Fruit fly (Drosophila melanogaster): ENCODE data around the gene Spn.

The Spn gene

dm6 chr3L:2490752-2491151 lies 63.3 kb downstream of the Spn start:
- TF ChIP-seq Myc (optimal IDR thresholded peaks at IDR 0.05): no peak
- no peak for TF ChIP-seq psq (optimal IDR thresholded peaks at IDR 0.05)
- no peak for TF ChIP-seq insv (optimal IDR thresholded peaks at IDR 0.05)
- no peak for TF ChIP-seq Sin3A (optimal IDR thresholded peaks at IDR 0.05)
- TF ChIP-seq ttk (optimal IDR thresholded peaks at IDR 0.05): no peak
- TF ChIP-seq h (optimal IDR thresholded peaks at IDR 0.05): no peak

- TF ChIP-seq ttk (optimal IDR thresholded peaks at IDR 0.05) (no peak), Myc (optimal IDR thresholded peaks at IDR 0.05) (no peak), Sin3A (optimal IDR thresholded peaks at IDR 0.05) (no peak), psq (optimal IDR thresholded peaks at IDR 0.05) (no peak), insv (optimal IDR thresholded peaks at IDR 0.05) (no peak), h (optimal IDR thresholded peaks at IDR 0.05) (no peak)
Measured at dm6 chr3L:2489855-2490254, 64.2 kb downstream of the Spn start.

- TF ChIP-seq Myc (optimal IDR thresholded peaks at IDR 0.05) (no peak), Sin3A (optimal IDR thresholded peaks at IDR 0.05) (no peak), insv (optimal IDR thresholded peaks at IDR 0.05) (no peak), ttk (optimal IDR thresholded peaks at IDR 0.05) (no peak), h (optimal IDR thresholded peaks at IDR 0.05) (no peak), psq (optimal IDR thresholded peaks at IDR 0.05) (no peak)
Measured at dm6 chr3L:2489438-2489837, 64.7 kb downstream of the Spn start.

dm6 chr3L:2488634-2489033 lies 65.5 kb downstream of the Spn start, which contains the start of gene CG1146:
Gene CG1146 (plus strand): TSS chr3L:2488804.
- TF ChIP-seq ttk (optimal IDR thresholded peaks at IDR 0.05): no peak
- no peak for TF ChIP-seq insv (optimal IDR thresholded peaks at IDR 0.05)
- TF ChIP-seq Myc (optimal IDR thresholded peaks at IDR 0.05): no peak
- no peak for TF ChIP-seq psq (optimal IDR thresholded peaks at IDR 0.05)
- TF ChIP-seq Sin3A (optimal IDR thresholded peaks at IDR 0.05): no peak
- TF ChIP-seq h (optimal IDR thresholded peaks at IDR 0.05): no peak

- TF ChIP-seq Myc (optimal IDR thresholded peaks at IDR 0.05) (no peak), insv (optimal IDR thresholded peaks at IDR 0.05) (no peak), ttk (optimal IDR thresholded peaks at IDR 0.05) (no peak), h (optimal IDR thresholded peaks at IDR 0.05) (no peak), psq (optimal IDR thresholded peaks at IDR 0.05) (no peak), Sin3A (optimal IDR thresholded peaks at IDR 0.05) (no peak)
Measured at dm6 chr3L:2487248-2487647, 66.8 kb downstream of the Spn start.

DNA sequence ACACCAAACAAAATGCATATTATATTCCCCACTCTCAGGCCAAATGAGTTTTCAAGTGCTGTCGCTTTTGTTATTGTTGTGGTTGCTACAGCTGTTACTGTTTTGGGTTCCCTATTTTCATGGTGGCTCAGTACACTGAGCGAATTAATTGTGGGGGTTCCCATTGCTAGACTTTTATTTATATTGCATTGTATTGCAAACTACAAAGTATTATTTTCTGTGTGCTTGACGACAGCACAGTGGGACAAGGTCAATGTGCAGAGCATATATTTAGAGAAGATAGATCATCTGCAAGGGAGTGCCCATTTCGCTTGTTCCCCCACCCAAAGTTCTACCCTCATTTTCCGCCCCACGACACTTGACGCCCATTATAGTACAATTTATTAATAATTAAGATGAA lies 67.6 kb downstream of the Spn start:
- TF ChIP-seq insv (optimal IDR thresholded peaks at IDR 0.05): no peak
- TF ChIP-seq Myc (optimal IDR thresholded peaks at IDR 0.05): no peak
- no peak for TF ChIP-seq Sin3A (optimal IDR thresholded peaks at IDR 0.05)
- TF ChIP-seq psq (optimal IDR thresholded peaks at IDR 0.05): no peak
- no peak for TF ChIP-seq ttk (optimal IDR thresholded peaks at IDR 0.05)
- TF ChIP-seq h (optimal IDR thresholded peaks at IDR 0.05): no peak

DNA sequence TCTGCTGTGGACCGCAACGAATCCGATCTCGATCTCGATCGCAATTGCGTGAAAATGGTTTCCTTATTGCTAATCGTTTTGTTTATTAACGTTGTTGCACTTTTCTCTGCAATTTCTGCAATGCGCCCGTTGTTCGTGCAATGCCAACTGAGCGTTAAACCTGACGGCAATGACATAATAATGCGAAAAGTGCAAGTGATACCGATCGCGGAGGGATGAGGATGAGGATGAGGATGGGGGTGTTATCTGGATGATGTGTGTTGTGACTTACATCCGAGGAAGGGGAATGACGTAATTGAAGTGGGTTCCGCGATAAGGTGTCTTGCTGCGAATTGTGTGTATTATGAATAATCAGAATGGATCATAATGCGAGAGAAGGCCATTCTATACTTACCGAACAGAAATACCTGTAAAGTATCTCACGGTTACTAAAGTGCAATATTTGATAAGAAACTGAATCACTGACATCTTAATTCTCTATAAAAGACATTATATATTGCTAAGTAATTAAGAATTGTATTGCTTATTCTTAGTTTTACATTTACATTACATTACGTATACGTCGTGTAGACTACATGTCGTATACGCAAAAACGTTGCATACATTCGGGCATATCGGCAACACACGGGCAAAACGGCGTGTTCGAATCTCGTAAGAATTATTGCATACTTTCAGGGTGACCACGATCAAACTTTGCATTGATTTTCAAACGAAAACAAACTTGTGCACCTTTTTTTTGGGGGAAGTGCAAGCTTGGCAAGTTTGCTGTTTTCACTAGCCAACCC lies 68.6 kb downstream of the Spn start:
- TF ChIP-seq insv (optimal IDR thresholded peaks at IDR 0.05): no peak
- no peak for TF ChIP-seq Myc (optimal IDR thresholded peaks at IDR 0.05)
- no peak for TF ChIP-seq psq (optimal IDR thresholded peaks at IDR 0.05)
- no peak for TF ChIP-seq ttk (optimal IDR thresholded peaks at IDR 0.05)
- no peak for TF ChIP-seq h (optimal IDR thresholded peaks at IDR 0.05)
- no peak for TF ChIP-seq Sin3A (optimal IDR thresholded peaks at IDR 0.05)

dm6 chr3L:2482941-2483541 lies 71.1 kb downstream of the Spn start:
- no peak for TF ChIP-seq ttk (optimal IDR thresholded peaks at IDR 0.05)
- TF ChIP-seq Myc (optimal IDR thresholded peaks at IDR 0.05): no peak
- TF ChIP-seq insv (optimal IDR thresholded peaks at IDR 0.05): no peak
- TF ChIP-seq h (optimal IDR thresholded peaks at IDR 0.05): no peak
- TF ChIP-seq Sin3A (optimal IDR thresholded peaks at IDR 0.05): no peak
- TF ChIP-seq psq (optimal IDR thresholded peaks at IDR 0.05): no peak

DNA sequence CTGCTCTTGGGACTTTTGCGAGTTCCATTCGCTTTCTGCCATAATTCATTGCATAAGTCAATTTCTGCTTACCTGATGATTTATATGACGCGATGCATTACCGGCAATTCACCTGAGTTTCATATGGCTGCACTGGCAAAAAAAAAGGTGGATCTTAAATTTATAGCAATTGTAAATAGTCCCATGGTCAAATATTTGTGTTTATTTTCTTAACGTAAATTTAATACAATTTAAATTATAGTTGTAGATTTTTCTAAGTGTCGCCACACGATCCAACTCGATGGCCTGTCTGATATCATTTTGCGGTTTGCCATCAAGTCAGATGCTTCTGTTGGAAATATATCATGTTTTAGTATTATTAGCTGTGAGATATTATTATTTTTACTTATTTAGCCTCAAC lies 72.6 kb downstream of the Spn start:
- TF ChIP-seq insv (optimal IDR thresholded peaks at IDR 0.05) (no peak), Myc (optimal IDR thresholded peaks at IDR 0.05) (no peak), ttk (optimal IDR thresholded peaks at IDR 0.05) (no peak), psq (optimal IDR thresholded peaks at IDR 0.05) (no peak), h (optimal IDR thresholded peaks at IDR 0.05) (no peak), Sin3A (optimal IDR thresholded peaks at IDR 0.05) (no peak)

- TF ChIP-seq Myc (optimal IDR thresholded peaks at IDR 0.05): no peak
- no peak for TF ChIP-seq Sin3A (optimal IDR thresholded peaks at IDR 0.05)
- TF ChIP-seq h (optimal IDR thresholded peaks at IDR 0.05): no peak
- TF ChIP-seq psq (optimal IDR thresholded peaks at IDR 0.05): no peak
- no peak for TF ChIP-seq insv (optimal IDR thresholded peaks at IDR 0.05)
- TF ChIP-seq ttk (optimal IDR thresholded peaks at IDR 0.05): no peak
Measured at dm6 chr3L:2480470-2480869, 73.6 kb downstream of the Spn start.

- TF ChIP-seq Sin3A (optimal IDR thresholded peaks at IDR 0.05) (no peak), psq (optimal IDR thresholded peaks at IDR 0.05) (no peak), Myc (optimal IDR thresholded peaks at IDR 0.05) (no peak), ttk (optimal IDR thresholded peaks at IDR 0.05) (no peak), insv (optimal IDR thresholded peaks at IDR 0.05) (no peak), h (optimal IDR thresholded peaks at IDR 0.05) (no peak)
Measured at dm6 chr3L:2479250-2479649, 74.8 kb downstream of the Spn start.

DNA sequence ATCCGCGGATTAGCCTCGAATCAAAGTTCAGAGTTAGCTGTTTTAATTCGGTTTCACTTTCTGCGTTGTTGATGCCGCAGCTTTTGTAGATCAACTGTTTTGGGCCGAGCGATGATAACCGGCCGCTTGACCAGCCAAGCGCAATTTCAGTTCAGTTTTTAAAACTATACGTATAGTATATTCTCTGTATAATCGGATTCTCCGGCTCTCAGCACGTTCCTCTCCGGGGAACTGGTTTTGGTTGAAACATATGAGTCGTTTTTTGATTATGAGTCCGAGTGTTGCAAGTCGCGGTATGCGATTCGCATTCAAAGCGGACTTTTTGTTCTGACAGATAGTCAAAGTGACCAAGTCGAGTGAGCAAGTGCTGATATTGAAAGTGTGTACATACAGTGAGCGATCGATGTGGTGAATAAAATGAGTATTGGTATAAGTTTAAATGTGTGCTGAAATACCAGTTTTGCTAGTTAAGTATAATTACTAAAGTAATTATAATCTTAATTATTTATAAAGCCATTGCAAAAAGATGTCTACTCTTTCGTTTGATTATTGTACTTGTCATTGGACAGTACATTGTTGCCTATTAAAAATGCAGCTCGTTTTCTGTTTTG lies 75.6 kb downstream of the Spn start, which contains the start of gene Cyp4d20:
Cyp4d20 (minus strand) TSS at position 100 of the 611 bp plus-strand sequence.
- TF ChIP-seq Myc (optimal IDR thresholded peaks at IDR 0.05) (no peak), h (optimal IDR thresholded peaks at IDR 0.05) (no peak), Sin3A (optimal IDR thresholded peaks at IDR 0.05) (no peak), insv (optimal IDR thresholded peaks at IDR 0.05) (no peak), psq (optimal IDR thresholded peaks at IDR 0.05) (no peak), ttk (optimal IDR thresholded peaks at IDR 0.05) (no peak)

Data from Kc167 (cell line).